Worm (Caenorhabditis elegans): ENCODE data around the gene cdc-25.2.
A peak's percentile ranks its signal among the peaks of the same experiment; 100 is the strongest.

Gene cdc-25.2

DNA sequence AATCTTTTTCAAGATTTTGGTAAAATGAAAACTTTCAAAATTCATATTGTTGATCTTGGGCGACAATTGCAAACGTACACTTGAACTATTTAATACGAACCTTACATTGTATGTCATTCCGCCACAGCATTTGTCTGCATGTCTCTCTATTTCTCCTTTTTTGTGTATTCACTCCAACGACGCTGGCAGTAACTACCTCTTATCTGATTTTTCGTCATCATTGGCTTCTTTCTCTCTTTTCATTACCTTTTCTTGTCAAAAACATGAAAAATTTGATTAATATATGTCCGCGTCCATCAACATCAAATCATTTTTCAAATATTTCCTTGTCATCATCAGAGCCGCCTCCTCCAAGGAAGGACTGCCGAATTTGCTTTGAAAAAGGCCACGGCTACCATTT is 43.2 kb downstream of the cdc-25.2 start, which contains the start of gene nhr-177 (continued):
- no peak for TF ChIP-seq nhr-10 (tag; optimal IDR thresholded peaks at IDR 0.05)
- TF ChIP-seq Y5F2A.4 (GFP tag; optimal IDR thresholded peaks at IDR 0.05): no peak
- peak; percentile 56; the same call in 1 of the 2 replicates for TF ChIP-seq php-3 (GFP tag; IDR thresholded peaks at IDR 0.05)
- TF ChIP-seq attf-4 (tag; optimal IDR thresholded peaks at IDR 0.05): no peak
- peak; percentile 89 for TF ChIP-seq nhr-28 (tag; optimal IDR thresholded peaks at IDR 0.05)
- TF ChIP-seq daf-19 (GFP tag; conservative IDR thresholded peaks at IDR 0.05): no peak
- no peak for TF ChIP-seq snpc-1.2 (GFP tag; IDR thresholded peaks at IDR 0.05)
- no peak for TF ChIP-seq T26A8.4 (GFP tag; IDR thresholded peaks at IDR 0.05)
- peak; percentile 51 for TF ChIP-seq hlh-11 (tag; optimal IDR thresholded peaks at IDR 0.05)
- TF ChIP-seq skn-1 (tag; optimal IDR thresholded peaks at IDR 0.05): no peak
- TF ChIP-seq pqm-1 (tag; optimal IDR thresholded peaks at IDR 0.05): peak; percentile 53
- TF ChIP-seq ztf-7 (tag; optimal IDR thresholded peaks at IDR 0.05): no peak
- peak; percentile 65 for TF ChIP-seq dve-1 (tag; optimal IDR thresholded peaks at IDR 0.05; ENCODE audit: insufficient read depth)
- no peak for TF ChIP-seq madf-9 (GFP tag; conservative IDR thresholded peaks at IDR 0.05)
- TF ChIP-seq zip-2 (tag; optimal IDR thresholded peaks at IDR 0.05): no peak
- no peak for TF ChIP-seq Y75B8A.6 (GFP tag; IDR thresholded peaks at IDR 0.05)
- no peak for TF ChIP-seq ctbp-1 (GFP tag; IDR thresholded peaks at IDR 0.05)
- peak; percentile 16 for TF ChIP-seq nhr-77 (tag; optimal IDR thresholded peaks at IDR 0.05)
- no peak for TF ChIP-seq F10B5.3 (tag; optimal IDR thresholded peaks at IDR 0.05)
- TF ChIP-seq nhr-102 (tag; optimal IDR thresholded peaks at IDR 0.05): peak; percentile 36

DNA sequence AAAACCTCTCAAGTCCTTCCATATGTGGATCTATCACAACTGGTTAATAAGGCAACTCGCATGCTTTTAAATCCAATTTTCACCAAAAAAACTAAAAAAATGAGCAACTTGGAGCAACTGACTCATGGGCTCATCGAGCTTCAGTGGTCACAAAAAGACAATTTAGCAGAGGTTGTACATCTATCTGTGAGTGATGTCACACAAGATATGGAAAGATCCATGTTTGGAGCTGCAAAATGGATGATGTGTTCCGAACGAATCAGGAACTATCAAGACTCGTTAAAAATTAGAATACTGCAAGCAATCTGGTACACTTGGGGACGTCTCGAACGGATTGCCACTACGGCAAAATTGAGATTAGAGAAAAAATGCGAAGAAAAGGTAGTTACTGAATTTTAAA is 44.7 kb downstream of the cdc-25.2 start:
- no peak for TF ChIP-seq unc-39 (tag; optimal IDR thresholded peaks at IDR 0.05)
- TF ChIP-seq daf-8 (GFP tag; IDR thresholded peaks at IDR 0.05): no peak
- TF ChIP-seq aha-1 (tag): peak; percentile 95
- TF ChIP-seq lin-1 (GFP tag; IDR thresholded peaks at IDR 0.05): no peak
- TF ChIP-seq tag-97 (GFP tag; IDR thresholded peaks at IDR 0.05): no peak
- no peak for TF ChIP-seq zip-11 (GFP tag; IDR thresholded peaks at IDR 0.05)
- TF ChIP-seq unc-62 (GFP tag; optimal IDR thresholded peaks at IDR 0.05 in 1 of 2): peak in 1 of 2 experiments; percentile 1
- no peak for TF ChIP-seq unc-62 (tag; optimal IDR thresholded peaks at IDR 0.05)
- TF ChIP-seq zag-1 (tag; optimal IDR thresholded peaks at IDR 0.05): no peak
- TF ChIP-seq madf-9 (GFP tag; conservative IDR thresholded peaks at IDR 0.05): no peak
- no peak for TF ChIP-seq attf-4 (tag; optimal IDR thresholded peaks at IDR 0.05)
- no peak for TF ChIP-seq dmd-9 (GFP tag; IDR thresholded peaks at IDR 0.05)
- TF ChIP-seq set-16 (GFP tag; IDR thresholded peaks at IDR 0.05): no peak
- no peak for TF ChIP-seq aly-2 (tag; optimal IDR thresholded peaks at IDR 0.05)
- TF ChIP-seq php-3 (GFP tag; IDR thresholded peaks at IDR 0.05): no peak
- TF ChIP-seq mxl-2 (GFP tag; conservative IDR thresholded peaks at IDR 0.05): no peak

DNA sequence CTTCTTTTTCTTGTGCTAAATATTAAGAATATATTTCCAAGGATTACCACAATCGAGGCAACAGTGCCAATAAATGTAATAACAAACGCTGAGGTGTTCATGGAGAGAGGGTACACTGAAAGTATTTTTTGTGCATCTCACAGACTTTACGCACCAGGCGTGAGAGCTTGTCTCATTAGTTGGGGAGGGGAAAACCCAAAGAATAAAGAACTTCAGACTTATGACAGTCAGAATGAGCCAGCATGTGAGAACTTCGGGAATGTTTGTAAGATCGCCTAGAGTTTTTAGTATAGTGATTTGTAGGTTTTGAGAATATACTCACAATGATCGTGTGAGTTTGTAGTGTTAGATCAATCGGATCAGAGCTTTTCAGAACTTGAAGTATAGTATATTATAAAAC is 47.9 kb downstream of the cdc-25.2 start, which contains the start of gene srbc-41:
TSS of gene srbc-41 (minus strand) at position 101 of the 400 bp plus-strand sequence.
- TF ChIP-seq nhr-48 (tag; optimal IDR thresholded peaks at IDR 0.05) (no peak), mes-2 (tag; optimal IDR thresholded peaks at IDR 0.05; ENCODE audit: poor library complexity, severe bottlenecking) (no peak), spr-3 (GFP tag; optimal IDR thresholded peaks at IDR 0.05) (no peak), nhr-76 (tag; optimal IDR thresholded peaks at IDR 0.05) (no peak), ztf-7 (tag; optimal IDR thresholded peaks at IDR 0.05) (no peak), snpc-1.2 (GFP tag; IDR thresholded peaks at IDR 0.05) (no peak), daf-16 (GFP tag; optimal IDR thresholded peaks at IDR 0.05) (no peak), daf-16 (tag; optimal IDR thresholded peaks at IDR 0.05) (no peak), dve-1 (tag; optimal IDR thresholded peaks at IDR 0.05; ENCODE audit: insufficient read depth) (no peak), fkh-10 (GFP tag; optimal IDR thresholded peaks at IDR 0.05) (no peak), nhr-6 (tag; optimal IDR thresholded peaks at IDR 0.05) (no peak), nhr-111 (GFP tag; optimal IDR thresholded peaks at IDR 0.05) (no peak), nhr-10 (tag; optimal IDR thresholded peaks at IDR 0.05) (no peak), nhr-11 (tag; optimal IDR thresholded peaks at IDR 0.05) (no peak), skn-1 (tag; optimal IDR thresholded peaks at IDR 0.05) (no peak), tag-97 (GFP tag; IDR thresholded peaks at IDR 0.05) (no peak), arid-1 (GFP tag; conservative IDR thresholded peaks at IDR 0.05) (no peak), ces-1 (GFP tag; optimal IDR thresholded peaks at IDR 0.05) (no peak), ama-1 (optimal IDR thresholded peaks at IDR 0.05) (no peak), Y48G9A.11 (GFP tag; IDR thresholded peaks at IDR 0.05) (no peak)
